Fruit fly (Drosophila melanogaster) whole organism, adult: ENCODE results near the gene CG11134.

Source experiments
- CG11617 ChIP-seq: fragments of 200-800 bp; sonication (Bioruptor generic); optimal IDR thresholded peaks from 2 replicates; lab custom pipeline; 2017; ENCODE audit warnings: mild to moderate bottlenecking, missing biosample characterization, missing genetic modification reagents, missing genetic modification characterization
- CG12768 ChIP-seq: fragments of 200-800 bp; sonication (Bioruptor generic); optimal IDR thresholded peaks from 2 replicates; lab custom pipeline; 2017; ENCODE audit warnings: missing biosample characterization, missing genetic modification characterization, mild to moderate bottlenecking, moderate library complexity, missing genetic modification reagents
- CG14711 ChIP-seq: fragments of 200-800 bp; sonication (Bioruptor generic); optimal IDR thresholded peaks from 2 replicates; lab custom pipeline; 2018; ENCODE audit warnings: missing biosample characterization, mild to moderate bottlenecking, missing genetic modification characterization, moderate library complexity
- CG1620 ChIP-seq: fragments of 200-800 bp; sonication (Bioruptor generic); optimal IDR thresholded peaks from 2 replicates; lab custom pipeline; 2016; ENCODE audit warnings: missing biosample characterization, missing genetic modification characterization
- CG33017 ChIP-seq: fragments of 200-800 bp; sonication (Bioruptor generic); optimal IDR thresholded peaks from 2 replicates; lab custom pipeline; 2018; ENCODE audit warnings: missing biosample characterization, mild to moderate bottlenecking, missing genetic modification characterization, moderate library complexity
- CG5204 ChIP-seq: fragments of 200-800 bp; sonication (Bioruptor generic); optimal IDR thresholded peaks from 2 replicates; lab custom pipeline; 2016; ENCODE audit warnings: missing biosample characterization, missing genetic modification characterization
- CG7045 ChIP-seq: fragments of 200-800 bp; sonication (Bioruptor generic); optimal IDR thresholded peaks from 2 replicates; lab custom pipeline; 2017; ENCODE audit warnings: missing biosample characterization, mild to moderate bottlenecking, missing genetic modification characterization
- CG7101 ChIP-seq: fragments of 200-800 bp; sonication (Bioruptor generic); optimal IDR thresholded peaks from 2 replicates; lab custom pipeline; 2018; ENCODE audit warnings: missing biosample characterization, mild to moderate bottlenecking, missing genetic modification characterization, moderate library complexity
- Clk ChIP-seq: fragments of 200-800 bp; sonication (Bioruptor generic); optimal IDR thresholded peaks from 2 replicates; lab custom pipeline; 2017; ENCODE audit warnings: missing biosample characterization, missing genetic modification characterization
- Crg-1 ChIP-seq: fragments of 200-800 bp; sonication (Bioruptor generic); optimal IDR thresholded peaks from 2 replicates; lab custom pipeline; 2016; ENCODE audit warnings: missing biosample characterization, missing genetic modification characterization
- Hr96 ChIP-seq: fragments of 200-800 bp; sonication (Bioruptor generic); optimal IDR thresholded peaks from 2 replicates; lab custom pipeline; 2016; ENCODE audit warnings: missing biosample characterization, missing genetic modification characterization
- Mnt ChIP-seq: fragments of 200-800 bp; sonication (Bioruptor generic); optimal IDR thresholded peaks from 2 replicates; lab custom pipeline; 2016; ENCODE audit warnings: missing biosample characterization, mild to moderate bottlenecking, missing genetic modification characterization
- bab1 ChIP-seq: fragments of 200-800 bp; sonication (Bioruptor generic); optimal IDR thresholded peaks from 3 replicates; lab custom pipeline; 2019; ENCODE audit warnings: missing biosample characterization, mild to moderate bottlenecking, missing genetic modification characterization, moderate library complexity
- cic ChIP-seq: fragments of 200-800 bp; sonication (Bioruptor generic); optimal IDR thresholded peaks from 2 replicates; lab custom pipeline; 2017; ENCODE audit warnings: missing biosample characterization, mild to moderate bottlenecking, missing genetic modification characterization, moderate library complexity
- cnc ChIP-seq, 2 experiments: fragments of >200 bp; optimal IDR thresholded peaks; 2 replicates each; lab custom pipeline; 2017
- kay ChIP-seq: fragments of 200-800 bp; sonication (Bioruptor generic); peaks from one replicate; lab custom pipeline; 2016; ENCODE audit warnings: missing biosample characterization, missing genetic modification characterization, borderline replicate concordance
- ovo ChIP-seq: fragments of 200-800 bp; sonication (Bioruptor generic); optimal IDR thresholded peaks from 2 replicates; lab custom pipeline; 2016; ENCODE audit warnings: missing biosample characterization, missing genetic modification characterization
- pad ChIP-seq: fragments of 200-800 bp; sonication (Bioruptor generic); optimal IDR thresholded peaks from 3 replicates; lab custom pipeline; 2017; ENCODE audit warnings: missing biosample characterization, missing genetic modification characterization, mild to moderate bottlenecking, moderate library complexity, missing genetic modification reagents
- tj ChIP-seq: fragments of 200-800 bp; sonication (Bioruptor generic); optimal IDR thresholded peaks from 3 replicates; lab custom pipeline; 2017; ENCODE audit warnings: missing biosample characterization, mild to moderate bottlenecking, missing genetic modification characterization, moderate library complexity
- toe ChIP-seq: fragments of 200-800 bp; sonication (Bioruptor generic); optimal IDR thresholded peaks from 2 replicates; lab custom pipeline; 2016; ENCODE audit warnings: missing biosample characterization, missing genetic modification characterization

CG11134 gene

DNA sequence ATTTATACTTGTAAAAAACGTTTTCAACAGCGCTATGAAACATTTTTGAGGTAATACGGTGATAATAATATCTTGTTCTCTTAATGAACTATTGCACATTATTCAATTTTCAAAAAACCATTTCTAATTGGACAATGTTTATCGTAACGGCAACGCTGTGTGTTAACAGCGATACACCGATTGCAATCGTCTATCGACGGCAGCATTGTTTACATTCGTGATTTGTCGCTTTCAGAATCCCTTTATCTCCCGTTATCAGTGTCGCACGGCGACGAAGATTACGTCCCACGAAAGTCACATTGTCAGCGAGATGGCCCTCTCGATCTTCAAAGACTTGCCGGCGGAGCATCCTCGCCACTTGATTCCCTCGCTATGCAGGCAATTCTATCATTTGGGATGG is at the start of gene CG11134:
TSS of gene CG11134 (plus strand) at position 4 of the 400 bp plus-strand sequence.
- TF ChIP-seq Crg-1 (GFP tag; lab: Kevin White, UChicago) (no peak), pad (GFP tag; lab: Kevin White, UChicago) (no peak), CG1620 (GFP tag; lab: Kevin White, UChicago) (no peak), cic (peak; percentile 5), Clk (GFP tag; lab: Kevin White, UChicago) (no peak), bab1 (peak; percentile 16)

DNA sequence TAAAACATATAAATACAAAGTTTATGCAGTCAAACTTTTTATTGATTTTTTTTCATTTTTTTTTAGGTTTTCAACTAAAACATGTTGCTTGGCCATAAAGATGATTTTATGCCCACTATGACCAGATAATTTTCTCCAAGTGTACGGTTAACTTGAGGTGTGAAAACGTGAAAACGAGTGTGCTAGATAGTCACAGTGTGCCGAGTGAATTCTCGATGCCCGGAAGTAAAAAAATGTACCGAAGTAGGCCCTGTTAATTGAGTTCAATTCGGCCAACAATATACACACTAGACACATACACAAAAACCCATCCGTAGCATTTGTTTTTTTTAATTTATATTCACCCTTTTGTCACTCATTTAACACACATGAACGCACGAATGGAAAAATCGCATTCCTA is 45.8 kb upstream of the CG11134 start, which contains the start of gene Nna1:
TSS of gene Nna1 (plus strand) at position 301 of the 400 bp plus-strand sequence.
- TF ChIP-seq CG7101, result no peak

DNA sequence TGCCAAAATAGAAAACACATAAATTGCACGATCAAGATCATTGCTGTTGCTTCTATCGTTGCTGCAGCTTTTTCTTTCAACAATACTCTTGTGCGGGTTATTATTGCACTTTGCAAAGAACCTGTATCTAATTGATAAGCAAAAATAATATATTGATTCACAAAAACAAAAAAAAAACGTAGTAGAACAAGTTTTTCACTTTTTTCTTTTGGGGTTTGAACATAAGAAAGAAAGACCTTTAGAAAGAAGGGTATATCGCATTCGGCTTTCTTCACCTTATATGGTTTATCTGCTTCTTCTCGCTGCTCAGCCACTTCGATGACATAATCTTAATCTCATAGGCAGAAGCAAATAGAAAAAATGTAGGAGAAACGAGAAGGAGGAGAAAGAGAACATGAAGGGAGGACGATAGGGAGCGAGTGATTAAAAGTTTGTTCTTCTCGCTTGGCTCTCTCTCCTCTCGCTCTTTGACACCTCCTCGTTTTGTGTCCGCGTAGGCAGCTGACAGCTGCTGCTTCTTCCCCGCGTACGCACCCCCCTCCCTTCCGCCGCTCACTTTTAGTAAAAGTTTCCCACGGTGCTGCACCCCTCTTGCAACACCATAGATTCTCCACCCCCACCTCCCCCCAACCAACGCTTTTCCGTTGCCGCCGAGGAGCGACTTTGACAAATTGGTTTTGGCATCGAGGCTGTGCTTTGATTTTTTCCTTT is 38.9 kb upstream of the CG11134 start:
- TF ChIP-seq Crg-1 (GFP tag; lab: Kevin White, UChicago), result no peak
- TF ChIP-seq CG14711 (tag; lab: Kevin White, UChicago), result peak; percentile 8

DNA sequence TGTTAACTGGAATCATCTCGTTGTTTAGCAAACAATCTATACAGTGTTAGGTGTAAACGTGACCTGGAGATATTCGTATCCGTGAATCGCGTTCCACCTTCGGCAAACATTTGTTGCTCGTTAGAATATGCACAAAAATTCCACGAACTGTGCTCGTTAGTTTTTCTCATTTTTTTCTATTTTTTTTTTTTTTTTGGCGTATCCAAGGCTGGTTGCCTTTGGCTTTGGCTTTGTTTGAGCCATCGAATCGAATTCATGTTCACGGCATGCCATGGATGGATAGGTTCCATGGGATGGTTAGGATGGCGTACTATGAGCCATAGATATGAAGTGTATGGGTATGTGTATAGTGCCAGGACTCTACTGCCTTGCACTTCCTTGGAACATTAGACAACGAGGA is 38.1 kb upstream of the CG11134 start:
- TF ChIP-seq cnc (optimal IDR thresholded peaks at IDR 0.05; lab: Kevin White, UChicago), result no peak
- peak; percentile 59 for TF ChIP-seq kay (GFP tag; lab: Kevin White, UChicago)

DNA sequence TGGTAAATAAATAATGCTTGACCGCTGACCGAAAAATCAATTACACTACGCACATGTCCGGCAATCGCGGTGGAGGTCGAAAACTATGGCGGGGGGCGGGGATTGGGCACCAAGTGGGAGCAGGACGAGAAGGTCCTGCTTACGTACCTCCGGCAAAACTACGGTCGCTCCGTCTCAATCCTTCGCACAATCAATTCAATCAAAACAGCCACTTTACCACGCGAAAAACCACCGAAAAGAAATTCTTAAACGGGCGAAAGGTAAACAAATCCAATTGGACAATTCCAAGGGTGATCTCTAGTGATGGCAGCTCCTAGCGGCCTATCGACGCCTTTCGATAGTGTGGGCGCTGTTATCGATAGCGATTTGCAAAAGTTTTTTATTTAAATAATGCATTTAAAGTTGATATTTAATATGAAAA is 19.8 kb upstream of the CG11134 start, which contains the start of gene Nadsyn:
TSS of gene Nadsyn (minus strand) at position 304 of the 421 bp plus-strand sequence.
- TF ChIP-seq CG14711 (tag; lab: Kevin White, UChicago) (peak; percentile 28), CG1620 (GFP tag; lab: Kevin White, UChicago) (peak; percentile 15), bab1 (no peak), toe (GFP tag; lab: Kevin White, UChicago) (no peak), CG11617 (GFP tag; lab: Kevin White, UChicago) (peak; percentile 25), cic (no peak), Mnt (GFP tag; lab: Kevin White, UChicago) (peak; percentile 89), Crg-1 (GFP tag; lab: Kevin White, UChicago) (no peak)

DNA sequence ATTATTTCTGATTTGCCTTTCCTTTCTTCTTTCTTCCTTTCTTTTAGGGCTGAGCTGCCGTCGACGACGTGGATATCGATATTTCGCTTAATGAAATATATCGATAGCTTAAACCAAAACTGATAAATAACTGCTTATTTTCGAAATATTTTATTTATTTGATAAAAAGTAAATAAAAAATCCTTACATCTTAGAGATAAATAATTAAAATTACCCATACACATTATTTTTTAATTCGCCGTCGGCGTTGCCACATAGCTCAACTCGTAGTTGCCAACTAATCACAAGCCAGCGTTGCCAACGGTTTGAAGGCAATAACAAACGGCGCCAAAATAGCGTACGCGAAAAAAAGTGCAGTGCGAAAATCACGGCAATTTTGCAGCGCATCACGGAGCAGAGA is 15.8 kb upstream of the CG11134 start, which contains the start of the genes Mrgn1 and mus101:
TSS of gene Mrgn1 (minus strand) at position 44 of the 400 bp plus-strand sequence.
TSS of gene mus101 (plus strand) at position 313 of the 400 bp plus-strand sequence.
- TF ChIP-seq toe (GFP tag; lab: Kevin White, UChicago) (no peak), pad (GFP tag; lab: Kevin White, UChicago) (no peak), Hr96 (GFP tag; lab: Kevin White, UChicago) (no peak), CG11617 (GFP tag; lab: Kevin White, UChicago) (no peak), cnc (optimal IDR thresholded peaks at IDR 0.05; lab: Kevin White, UChicago) (no peak), CG1620 (GFP tag; lab: Kevin White, UChicago) (no peak), Mnt (GFP tag; lab: Kevin White, UChicago) (no peak), ovo (GFP tag; lab: Kevin White, UChicago) (no peak), Clk (GFP tag; lab: Kevin White, UChicago) (no peak), CG14711 (tag; lab: Kevin White, UChicago) (no peak), CG7101 (peak; percentile 21), CG12768 (no peak), Crg-1 (GFP tag; lab: Kevin White, UChicago) (no peak), CG33017 (tag; lab: Kevin White, UChicago) (no peak), CG7045 (GFP tag; lab: Kevin White, UChicago) (no peak), bab1 (peak; percentile 58), cic (no peak), CG5204 (GFP tag; lab: Kevin White, UChicago) (no peak), kay (GFP tag; lab: Kevin White, UChicago) (no peak), tj (peak; percentile 12)

DNA sequence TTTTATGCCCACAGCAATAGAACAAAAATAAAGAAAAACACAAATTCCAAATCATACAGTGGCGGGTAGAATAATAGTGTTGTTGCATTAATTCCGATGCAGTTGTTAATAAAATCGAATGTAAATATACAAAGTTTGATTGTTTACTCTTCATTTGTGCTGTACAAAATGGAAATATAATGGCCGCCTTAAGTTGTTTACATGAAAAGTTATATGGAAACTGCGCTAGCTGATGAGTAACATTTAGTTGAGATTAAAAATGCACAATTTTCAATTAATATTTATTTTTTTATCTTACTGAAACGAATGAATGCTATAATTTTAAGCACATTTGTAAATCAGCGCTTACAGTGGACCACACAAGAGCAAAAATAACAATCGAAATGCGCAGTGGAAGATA is 2.9 kb upstream of the CG11134 start:
- TF ChIP-seq CG33017 (tag; lab: Kevin White, UChicago) (peak; percentile 82), tj (no peak), toe (GFP tag; lab: Kevin White, UChicago) (no peak), CG7045 (GFP tag; lab: Kevin White, UChicago) (peak; percentile 20), CG14711 (tag; lab: Kevin White, UChicago) (peak; percentile 76), CG11617 (GFP tag; lab: Kevin White, UChicago) (peak; percentile 49), Hr96 (GFP tag; lab: Kevin White, UChicago) (no peak), CG7101 (peak; percentile 80), bab1 (peak; percentile 76), Crg-1 (GFP tag; lab: Kevin White, UChicago) (no peak), pad (GFP tag; lab: Kevin White, UChicago) (peak; percentile 29), CG12768 (peak; percentile 60)
